Worm (Caenorhabditis elegans) whole organism, L4 larva: ENCODE data around the gene R09A8.2.

Experiments
- F37D6.2 ChIP-seq: sonication (generic microtip); optimal IDR thresholded peaks from 2 replicates; lab custom pipeline; 2016; ENCODE audit warnings: mild to moderate bottlenecking, missing genetic modification characterization, missing compliant biosample characterization
- Y105C5A.15 ChIP-seq: fragments of 200-800 bp; sonication (Bioruptor generic); IDR thresholded peaks from 2 replicates; pipeline ENCODE4 v1.3.6; 2022; ENCODE audit warnings: missing genetic modification characterization, missing compliant biosample characterization
- Y48G9A.11 ChIP-seq: fragments of 200-800 bp; sonication (Bioruptor generic); IDR thresholded peaks from 2 replicates; pipeline ENCODE4 v1.3.6; 2022; ENCODE audit warnings: missing genetic modification reagents, missing genetic modification characterization, missing compliant biosample characterization
- ZK337.2 ChIP-seq: fragments of 200-800 bp; sonication (Bioruptor generic); IDR thresholded peaks from 2 replicates; pipeline ENCODE4 v1.3.6; 2022; ENCODE audit warnings: missing genetic modification reagents, missing genetic modification characterization, missing compliant biosample characterization
- aha-1 ChIP-seq: fragments of 150-350 bp; peaks from one replicate; lab custom pipeline; 2014; ENCODE audit warnings: missing biosample characterization, missing genetic modification characterization
- ceh-32 ChIP-seq: sonication (generic microtip); optimal IDR thresholded peaks from 2 replicates; lab custom pipeline; 2016; ENCODE audit warnings: mild to moderate bottlenecking, missing genetic modification characterization, missing compliant biosample characterization; ENCODE audit not compliant: poor library complexity
- ceh-44 ChIP-seq: fragments of 200-800 bp; sonication (Bioruptor generic); IDR thresholded peaks from 2 replicates; pipeline ENCODE4 v1.3.6; 2022; ENCODE audit warnings: missing genetic modification reagents, missing genetic modification characterization, missing compliant biosample characterization
- ceh-82 ChIP-seq: sonication (generic microtip); optimal IDR thresholded peaks from 2 replicates; lab custom pipeline; 2017; ENCODE audit warnings: missing biosample characterization, missing genetic modification characterization
- ces-1 ChIP-seq: fragments of 150-350 bp; sonication (generic microtip); optimal IDR thresholded peaks from 4 replicates; lab custom pipeline; 2014; ENCODE audit warnings: missing biosample characterization, missing genetic modification reagents, missing genetic modification characterization
- cey-2 ChIP-seq: sonication (generic microtip); optimal IDR thresholded peaks from 3 replicates; lab custom pipeline; 2017; ENCODE audit warnings: missing genetic modification characterization, mild to moderate bottlenecking, missing compliant biosample characterization, antibody characterized with exemption, borderline replicate concordance; ENCODE audit not compliant: insufficient read depth
- ctbp-1 ChIP-seq: fragments of 200-800 bp; sonication (Bioruptor generic); IDR thresholded peaks from 2 replicates; pipeline ENCODE4 v1.3.6; 2022; ENCODE audit warnings: missing genetic modification reagents, missing genetic modification characterization, missing compliant biosample characterization
- daf-16 ChIP-seq, 3 experiments: sonication (generic microtip); optimal IDR thresholded peaks; 2 replicates each; lab custom pipeline; 2016 to 2017; ENCODE audit warnings: missing genetic modification characterization in 3 of 3, missing genetic modification reagents in 3 of 3, mild to moderate bottlenecking in 2 of 3, missing compliant biosample characterization in 2 of 3, missing biosample characterization in 1 of 3, moderate library complexity in 1 of 3
- daf-8 ChIP-seq: fragments of 200-800 bp; sonication (Bioruptor generic); IDR thresholded peaks from 2 replicates; pipeline ENCODE4 v1.3.6; 2022; ENCODE audit warnings: missing genetic modification characterization, missing compliant biosample characterization
- dmd-8 ChIP-seq: fragments of 200-800 bp; sonication (Bioruptor generic); IDR thresholded peaks from 2 replicates; pipeline ENCODE4 v1.3.6; 2022; ENCODE audit warnings: missing genetic modification characterization, missing compliant biosample characterization
- dmd-9 ChIP-seq: fragments of 200-800 bp; sonication (Bioruptor generic); IDR thresholded peaks from 2 replicates; pipeline ENCODE4 v1.3.6; 2022; ENCODE audit warnings: missing genetic modification reagents, missing genetic modification characterization, missing compliant biosample characterization
- duxl-1 ChIP-seq: sonication (generic microtip); optimal IDR thresholded peaks from 2 replicates; lab custom pipeline; 2016; ENCODE audit warnings: mild to moderate bottlenecking, missing genetic modification characterization, moderate library complexity, missing compliant biosample characterization; ENCODE audit not compliant: poor library complexity
- dve-1 ChIP-seq: sonication (generic microtip); optimal IDR thresholded peaks from 2 replicates; lab custom pipeline; 2017; ENCODE audit warnings: antibody characterized with exemption, mild to moderate bottlenecking, missing genetic modification characterization, missing compliant biosample characterization; ENCODE audit not compliant: insufficient read depth
- egl-43 ChIP-seq: fragments of 200-800 bp; sonication (Bioruptor generic); IDR thresholded peaks from 2 replicates; pipeline ENCODE4 v1.3.6; 2022; ENCODE audit warnings: missing genetic modification reagents, missing genetic modification characterization, missing compliant biosample characterization
- hlh-30 ChIP-seq: sonication (generic microtip); optimal IDR thresholded peaks from 2 replicates; lab custom pipeline; 2017; ENCODE audit warnings: antibody characterized with exemption, mild to moderate bottlenecking, missing genetic modification characterization, missing compliant biosample characterization; ENCODE audit not compliant: insufficient read depth
- hmg-1.1 ChIP-seq: fragments of 200-800 bp; sonication (Bioruptor generic); IDR thresholded peaks from 2 replicates; pipeline ENCODE4 v1.3.6; 2022; ENCODE audit warnings: missing genetic modification reagents, missing genetic modification characterization, missing compliant biosample characterization
- lim-7 ChIP-seq: fragments of 200-800 bp; sonication (Bioruptor generic); IDR thresholded peaks from 2 replicates; pipeline ENCODE4 v1.3.6; 2022; ENCODE audit warnings: missing genetic modification characterization, missing compliant biosample characterization
- lin-15B ChIP-seq: fragments of 150-350 bp; sonication (generic microtip); optimal IDR thresholded peaks from 3 replicates; lab custom pipeline; 2014; ENCODE audit warnings: missing biosample characterization, missing genetic modification characterization
- lin-29 ChIP-seq: fragments of 200-800 bp; sonication (Bioruptor generic); IDR thresholded peaks from 2 replicates; pipeline ENCODE4 v1.3.6; 2022; ENCODE audit warnings: missing genetic modification reagents, missing genetic modification characterization, missing compliant biosample characterization
- lin-38 ChIP-seq: fragments of 200-800 bp; sonication (Bioruptor generic); IDR thresholded peaks from 2 replicates; pipeline ENCODE4 v1.3.6; 2022; ENCODE audit warnings: missing genetic modification reagents, missing genetic modification characterization, missing compliant biosample characterization
- lsy-2 ChIP-seq, 2 experiments: fragments of 150-350 bp in 1 of 2; sonication (generic microtip) in 1 of 2; optimal IDR thresholded peaks; 2 replicates each; lab custom pipeline; 2014 to 2017; ENCODE audit warnings: missing biosample characterization in 2 of 2, missing genetic modification characterization in 2 of 2
- mdl-1 ChIP-seq, 2 experiments: fragments of 150-350 bp in 1 of 2; sonication (generic microtip) in 1 of 2; optimal IDR thresholded peaks; 2 replicates each; lab custom pipeline; 2014 to 2017; ENCODE audit warnings: missing biosample characterization in 2 of 2, missing genetic modification characterization in 2 of 2
- mep-1 ChIP-seq: fragments of 150-350 bp; sonication (generic microtip); optimal IDR thresholded peaks from 3 replicates; lab custom pipeline; 2014; ENCODE audit warnings: missing biosample characterization, missing genetic modification characterization
- mes-2 ChIP-seq: sonication (generic microtip); optimal IDR thresholded peaks from 2 replicates; lab custom pipeline; 2016; ENCODE audit warnings: missing genotype, mild to moderate bottlenecking, missing genetic modification characterization, missing compliant biosample characterization; ENCODE audit not compliant: poor library complexity, severe bottlenecking
- mxl-2 ChIP-seq: fragments of 200-800 bp; sonication (Bioruptor generic); conservative IDR thresholded peaks from 2 replicates; pipeline ENCODE4 v1.3.6; 2022; ENCODE audit warnings: missing genetic modification reagents, missing genetic modification characterization, missing compliant biosample characterization
- nhr-11 ChIP-seq: fragments of 150-350 bp; optimal IDR thresholded peaks from 2 replicates; lab custom pipeline; 2014; ENCODE audit warnings: missing biosample characterization, missing genetic modification characterization
- nhr-111 ChIP-seq: fragments of 200-800 bp; sonication (Bioruptor generic); optimal IDR thresholded peaks from 2 replicates; lab custom pipeline; 2018; ENCODE audit warnings: mild to moderate bottlenecking, missing genetic modification characterization, missing compliant biosample characterization
- nhr-25 ChIP-seq: sonication (generic microtip); optimal IDR thresholded peaks from 2 replicates; lab custom pipeline; 2017; ENCODE audit warnings: missing genetic modification characterization, mild to moderate bottlenecking, missing compliant biosample characterization, antibody characterized with exemption, moderate library complexity, borderline replicate concordance; ENCODE audit not compliant: insufficient read depth
- nhr-6 ChIP-seq: fragments of 150-350 bp; optimal IDR thresholded peaks from 2 replicates; lab custom pipeline; 2014; ENCODE audit warnings: missing biosample characterization, missing genetic modification characterization
- nhr-77 ChIP-seq: fragments of 150-350 bp; optimal IDR thresholded peaks from 2 replicates; lab custom pipeline; 2014; ENCODE audit warnings: missing biosample characterization, missing genetic modification characterization
- php-3 ChIP-seq: fragments of 200-800 bp; sonication (Bioruptor generic); IDR thresholded peaks from 2 replicates; pipeline ENCODE4 v1.3.6; 2022; ENCODE audit warnings: missing genetic modification reagents, missing genetic modification characterization, missing compliant biosample characterization
- rbr-2 ChIP-seq: sonication (generic microtip); optimal IDR thresholded peaks from 2 replicates; lab custom pipeline; 2016; ENCODE audit warnings: missing genotype, missing genetic modification characterization, missing compliant biosample characterization
- saeg-2 ChIP-seq: fragments of 200-800 bp; sonication (Bioruptor generic); IDR thresholded peaks from 2 replicates; pipeline ENCODE4 v1.3.6; 2022; ENCODE audit warnings: missing genetic modification reagents, missing genetic modification characterization, missing compliant biosample characterization
- sdz-12 ChIP-seq: fragments of 200-800 bp; sonication (Bioruptor generic); optimal IDR thresholded peaks from 2 replicates; lab custom pipeline; 2018; ENCODE audit warnings: mild to moderate bottlenecking, missing genetic modification characterization, missing compliant biosample characterization
- skn-1 ChIP-seq: fragments of 150-350 bp; optimal IDR thresholded peaks from 2 replicates; lab custom pipeline; 2014; ENCODE audit warnings: missing biosample characterization, missing genetic modification characterization
- snpc-4 ChIP-seq: fragments of 150-350 bp; optimal IDR thresholded peaks from 2 replicates; lab custom pipeline; 2014; ENCODE audit warnings: missing biosample characterization, missing genetic modification characterization
- spr-3 ChIP-seq: fragments of 200-800 bp; sonication (Bioruptor generic); optimal IDR thresholded peaks from 2 replicates; lab custom pipeline; 2018; ENCODE audit warnings: mild to moderate bottlenecking, missing genetic modification characterization, missing compliant biosample characterization
- unc-62 ChIP-seq, 3 experiments: fragments of 150-350 bp in 1 of 3; sonication (generic microtip); optimal IDR thresholded peaks in 2 of 3; peaks in 1 of 3; 1 replicate in 1 of 3; 2 replicates in 2 of 3; lab custom pipeline; 2014 to 2017; ENCODE audit warnings: missing biosample characterization in 3 of 3, missing genetic modification characterization in 3 of 3, missing genetic modification reagents in 3 of 3, missing genotype in 1 of 3
- zfp-3 ChIP-seq: fragments of 200-800 bp; sonication (Bioruptor generic); conservative IDR thresholded peaks from 2 replicates; pipeline ENCODE4 v1.3.6; 2022; ENCODE audit warnings: missing genetic modification reagents, missing genetic modification characterization, missing compliant biosample characterization
- ztf-11 ChIP-seq: fragments of 150-350 bp; optimal IDR thresholded peaks from 2 replicates; lab custom pipeline; 2014; ENCODE audit warnings: missing biosample characterization, missing genetic modification characterization

R09A8.2 gene

ce11 chrX:12661091-12661526, 41.8 kb downstream of the R09A8.2 start (continued):
- TF ChIP-seq cey-2 (tag; lab: Kevin White, UChicago): peak; percentile 27
- peak; percentile 54 for TF ChIP-seq F37D6.2 (tag; lab: Kevin White, UChicago)
- TF ChIP-seq ceh-32 (tag; lab: Kevin White, UChicago): no peak
- peak; percentile 65 for TF ChIP-seq nhr-6
- TF ChIP-seq daf-8 (GFP tag; lab: Robert Waterston, UW): no peak
- TF ChIP-seq dmd-8 (GFP tag; lab: Robert Waterston, UW): peak; percentile 85
- peak; percentile 79 for TF ChIP-seq mes-2 (tag; lab: Kevin White, UChicago)
- TF ChIP-seq aha-1 (tag; lab: Kevin White, UChicago): no peak

- TF ChIP-seq mxl-2: no peak
- peak; percentile 21; the same call in 1 of the 2 replicates for TF ChIP-seq ctbp-1
- TF ChIP-seq aha-1 (tag; lab: Kevin White, UChicago): peak; percentile 95
- no peak for TF ChIP-seq ceh-82
- TF ChIP-seq duxl-1 (tag; lab: Kevin White, UChicago): peak; percentile 10
- no peak for TF ChIP-seq snpc-4 (tag; lab: Kevin White, UChicago)
- peak; percentile 47 for TF ChIP-seq nhr-25 (tag; lab: Kevin White, UChicago)
These were observed 43.8 kb downstream of the R09A8.2 start for ce11 chrX:12663114-12663513.

ce11 chrX:12663537-12663936, 44.3 kb downstream of the R09A8.2 start, which contains the start of gene nlp-76:
nlp-76 (minus strand) TSS chrX:12663903.
- no peak for TF ChIP-seq dve-1 (tag; lab: Kevin White, UChicago)
- TF ChIP-seq ZK337.2: no peak
- TF ChIP-seq nhr-11 (tag; lab: Kevin White, UChicago): no peak
- TF ChIP-seq dmd-9 (GFP tag; lab: Robert Waterston, UW): peak; percentile 41; the same call in 1 of the 2 replicates
- no peak for TF ChIP-seq skn-1
- TF ChIP-seq php-3 (GFP tag; lab: Robert Waterston, UW): 0 out of 2 replicates have a peak, but pooled peaks have one; percentile 21
- TF ChIP-seq mep-1: peak; percentile 41
- no peak for TF ChIP-seq daf-16 (GFP tag; optimal IDR thresholded peaks at IDR 0.05; lab: Kevin White, UChicago)
- TF ChIP-seq daf-16 (tag; optimal IDR thresholded peaks at IDR 0.05; lab: Kevin White, UChicago): peak; percentile 41
- TF ChIP-seq lin-38: 0 out of 2 replicates have a peak, but pooled peaks have one; percentile 6
- TF ChIP-seq ces-1 (GFP tag; lab: Kevin White, UChicago): no peak
- no peak for TF ChIP-seq Y105C5A.15 (GFP tag; lab: Robert Waterston, UW)
- TF ChIP-seq lim-7 (GFP tag; lab: Robert Waterston, UW): peak; percentile 61; the same call in 1 of the 2 replicates
- TF ChIP-seq nhr-6: no peak
- TF ChIP-seq nhr-77 (tag; lab: Kevin White, UChicago): no peak
- no peak for TF ChIP-seq mxl-2
- TF ChIP-seq ceh-44 (GFP tag; lab: Robert Waterston, UW): no peak
- TF ChIP-seq mdl-1 (tag; optimal IDR thresholded peaks at IDR 0.05; lab: Kevin White, UChicago): no peak
- TF ChIP-seq hlh-30 (tag; lab: Kevin White, UChicago): peak; percentile 56
- no peak for TF ChIP-seq saeg-2 (GFP tag; lab: Robert Waterston, UW)
- TF ChIP-seq lin-29: no peak
- no peak for TF ChIP-seq rbr-2
- no peak for TF ChIP-seq ztf-11 (tag; lab: Kevin White, UChicago)
- TF ChIP-seq unc-62 (GFP tag; optimal IDR thresholded peaks at IDR 0.05 in 1 of 2; lab: Kevin White, UChicago): no peak
- no peak for TF ChIP-seq unc-62 (tag; optimal IDR thresholded peaks at IDR 0.05; lab: Kevin White, UChicago)
- TF ChIP-seq Y48G9A.11 (GFP tag; lab: Robert Waterston, UW): no peak
- TF ChIP-seq sdz-12: peak; percentile 15
- TF ChIP-seq zfp-3 (GFP tag; lab: Robert Waterston, UW): 0 out of 2 replicates have a peak, but pooled peaks have one; percentile 11
- 0 out of 2 replicates have a peak, but pooled peaks have one; percentile 52 for TF ChIP-seq egl-43
- TF ChIP-seq aha-1 (tag; lab: Kevin White, UChicago): peak; percentile 98
- TF ChIP-seq nhr-111 (GFP tag; lab: Kevin White, UChicago): no peak
- peak in 1 of 2 experiments; percentile 37 for TF ChIP-seq lsy-2 (tag; optimal IDR thresholded peaks at IDR 0.05; lab: Kevin White, UChicago)
- 0 out of 2 replicates have a peak, but pooled peaks have one; percentile 36 for TF ChIP-seq hmg-1.1 (GFP tag; lab: Robert Waterston, UW)
- TF ChIP-seq lin-15B (tag; lab: Kevin White, UChicago): no peak
- peak; percentile 39 for TF ChIP-seq spr-3 (GFP tag; lab: Kevin White, UChicago)
